Worm (Caenorhabditis elegans): Measurements from ENCODE around the gene C39B5.10.
"Not testable (repeated sequence)": the region's sequence is repeated elsewhere in the genome, so short reads cannot be mapped to it uniquely, and the experiment has no call there.

Gene C39B5.10

ce11 chrIII:2239587-2240144, at the start of gene C39B5.10:
Gene C39B5.10, minus strand, starts transcription at chrIII:2239637.
- no peak for TF ChIP-seq dao-5 (tag; optimal IDR thresholded peaks at IDR 0.05)
- no peak for TF ChIP-seq W03F9.2 (tag; optimal IDR thresholded peaks at IDR 0.05)
- no peak for TF ChIP-seq him-1 (tag; optimal IDR thresholded peaks at IDR 0.05)

ce11 chrIII:2288261-2288660, 48.8 kb upstream of the C39B5.10 start:
- no peak for TF ChIP-seq dao-5 (tag; optimal IDR thresholded peaks at IDR 0.05)
- no peak for TF ChIP-seq him-1 (tag; optimal IDR thresholded peaks at IDR 0.05)
- no peak for TF ChIP-seq W03F9.2 (tag; optimal IDR thresholded peaks at IDR 0.05)

ce11 chrIII:2283341-2283847, 44.0 kb upstream of the C39B5.10 start:
- TF ChIP-seq dao-5 (tag; optimal IDR thresholded peaks at IDR 0.05), result no peak
- TF ChIP-seq W03F9.2 (tag; optimal IDR thresholded peaks at IDR 0.05), result no peak
- TF ChIP-seq him-1 (tag; optimal IDR thresholded peaks at IDR 0.05), result no peak

ce11 chrIII:2281975-2282957, 42.8 kb upstream of the C39B5.10 start, which contains the start of gene Y54F10BM.3:
Gene Y54F10BM.3, plus strand, starts transcription at chrIII:2282025.
- TF ChIP-seq dao-5 (tag; optimal IDR thresholded peaks at IDR 0.05) (no peak), him-1 (tag; optimal IDR thresholded peaks at IDR 0.05) (no peak), W03F9.2 (tag; optimal IDR thresholded peaks at IDR 0.05) (no peak)

DNA sequence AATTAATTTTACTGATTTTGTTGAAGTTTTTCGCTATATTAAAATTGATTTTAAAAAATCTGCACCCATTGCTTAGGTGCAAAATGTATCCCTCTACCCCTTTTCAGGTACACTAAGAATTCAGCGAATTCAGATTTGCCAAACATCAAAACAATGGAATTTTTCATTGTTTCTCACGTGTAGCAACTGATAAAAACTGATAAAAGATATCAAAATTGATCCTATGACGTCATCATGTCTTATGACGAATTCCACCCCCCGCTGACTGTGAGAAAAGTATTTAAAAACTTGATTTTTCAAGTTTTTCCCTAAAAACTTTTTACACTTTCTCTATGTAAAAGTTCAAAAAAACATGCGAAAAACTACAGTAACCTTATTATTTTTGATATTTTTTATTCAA, 41.1 kb upstream of the C39B5.10 start, which contains the start of gene Y54F10BM.22:
TSS of gene Y54F10BM.22 (plus strand) at position 331 of the 400 bp plus-strand sequence.
- TF ChIP-seq him-1 (tag; optimal IDR thresholded peaks at IDR 0.05), result no peak
- TF ChIP-seq W03F9.2 (tag; optimal IDR thresholded peaks at IDR 0.05), result no peak
- no peak for TF ChIP-seq dao-5 (tag; optimal IDR thresholded peaks at IDR 0.05)

ce11 chrIII:2279457-2279856, 40.0 kb upstream of the C39B5.10 start, which contains the start of gene Y54F10BM.23:
Gene Y54F10BM.23, minus strand, starts transcription at chrIII:2279557.
- no peak for TF ChIP-seq him-1 (tag; optimal IDR thresholded peaks at IDR 0.05)
- TF ChIP-seq dao-5 (tag; optimal IDR thresholded peaks at IDR 0.05), result no peak
- TF ChIP-seq W03F9.2 (tag; optimal IDR thresholded peaks at IDR 0.05), result no peak

DNA sequence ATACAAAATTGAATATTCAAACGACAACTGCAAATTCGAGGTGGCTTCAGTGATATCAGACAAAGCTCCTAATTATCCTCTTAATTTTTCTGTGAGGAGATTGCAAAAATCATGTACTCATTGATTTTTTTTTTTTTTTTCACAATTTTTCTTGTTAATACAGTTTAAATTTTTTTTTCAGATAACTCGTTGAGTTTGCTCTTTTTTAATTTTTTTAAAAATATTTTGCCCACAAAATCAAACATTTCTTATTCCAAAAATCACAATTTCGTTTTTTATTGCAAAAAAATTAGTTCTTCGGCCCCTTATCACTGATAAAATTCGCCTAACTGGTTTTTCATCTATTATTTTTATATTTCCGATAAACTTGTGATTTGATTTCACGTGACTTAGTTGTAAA, 37.4 kb upstream of the C39B5.10 start, which contains the start of gene Y54F10BM.21:
TSS of gene Y54F10BM.21 (plus strand) at position 301 of the 400 bp plus-strand sequence.
- TF ChIP-seq him-1 (tag; optimal IDR thresholded peaks at IDR 0.05) (no peak), W03F9.2 (tag; optimal IDR thresholded peaks at IDR 0.05) (no peak)

DNA sequence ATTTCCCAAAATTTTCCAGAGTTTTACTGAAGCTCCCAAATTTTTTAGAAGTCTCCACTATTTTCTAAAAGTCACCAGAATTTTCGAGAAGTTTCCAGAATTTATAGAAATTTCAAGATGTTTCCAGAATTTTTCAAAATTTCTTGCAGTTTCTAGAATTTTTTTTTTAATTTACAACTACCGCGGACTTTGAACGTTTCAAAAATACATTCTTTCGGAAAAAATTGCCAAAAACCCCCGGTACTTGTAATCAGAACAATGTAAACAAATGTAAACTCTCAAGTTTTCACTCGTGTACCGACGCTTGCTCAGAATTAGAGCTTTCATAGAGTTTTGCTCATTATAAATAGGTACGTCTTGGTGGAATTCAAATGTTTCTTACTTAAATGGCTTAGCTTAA, 33.3 kb upstream of the C39B5.10 start, which contains the start of gene fbxa-39:
TSS of gene fbxa-39 (plus strand) at position 301 of the 400 bp plus-strand sequence.
- TF ChIP-seq him-1 (tag; optimal IDR thresholded peaks at IDR 0.05), result no peak
- no peak for TF ChIP-seq dao-5 (tag; optimal IDR thresholded peaks at IDR 0.05)
- no peak for TF ChIP-seq W03F9.2 (tag; optimal IDR thresholded peaks at IDR 0.05)

DNA sequence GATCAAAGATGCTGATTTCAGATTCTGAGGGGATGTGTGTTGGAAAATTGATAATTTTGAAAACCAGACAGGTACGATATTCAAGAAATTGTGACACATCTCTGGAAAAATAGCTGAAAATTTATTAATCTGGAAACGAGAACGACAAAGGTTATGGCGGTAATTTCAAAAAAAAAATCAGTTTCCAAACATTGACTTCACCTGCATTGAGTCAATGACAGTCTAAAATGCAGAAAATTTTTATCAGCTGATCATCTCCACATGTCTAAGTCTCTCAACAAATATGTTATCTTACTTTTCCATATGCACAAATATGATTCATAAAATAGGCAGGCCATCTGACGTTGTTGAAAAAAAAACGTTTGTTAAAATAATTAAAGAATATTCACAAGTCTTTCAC, 32.6 kb upstream of the C39B5.10 start, which contains the start of gene fbxa-48:
TSS of gene fbxa-48 (minus strand) at position 101 of the 400 bp plus-strand sequence.
- TF ChIP-seq W03F9.2 (tag; optimal IDR thresholded peaks at IDR 0.05) (no peak), him-1 (tag; optimal IDR thresholded peaks at IDR 0.05) (no peak), dao-5 (tag; optimal IDR thresholded peaks at IDR 0.05) (no peak)

DNA sequence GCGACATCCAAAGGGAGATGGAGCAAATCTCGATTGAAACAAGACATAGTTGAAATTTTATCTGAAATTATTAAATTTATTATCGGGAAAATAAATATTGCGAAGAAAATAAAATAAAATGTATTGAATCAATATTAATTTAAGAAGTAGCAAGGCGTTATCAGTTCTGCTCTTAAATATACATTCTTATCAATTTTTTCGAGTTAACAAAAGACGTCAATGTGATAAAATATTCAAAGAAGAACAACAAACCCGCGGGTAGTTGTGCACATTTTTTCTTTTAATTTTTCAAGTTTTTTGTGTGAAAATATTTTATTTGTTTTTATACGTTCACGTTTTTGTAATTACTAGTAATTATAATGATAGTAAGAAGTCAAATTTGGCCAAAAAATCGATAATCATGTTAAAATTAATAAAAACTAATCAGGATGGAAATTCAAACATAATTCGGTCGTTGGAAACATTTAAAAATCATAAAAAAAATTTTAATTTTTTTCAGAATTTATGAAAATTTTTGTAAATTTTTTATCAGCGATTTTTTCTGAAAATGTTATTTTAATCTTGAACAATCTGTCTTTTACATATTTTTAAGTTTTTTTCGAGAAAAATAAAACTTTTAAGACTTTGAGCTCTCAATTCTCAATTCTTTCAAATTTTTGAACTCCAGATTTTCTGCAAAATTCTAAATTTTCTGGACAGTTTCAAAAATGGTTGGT, 26.7 kb upstream of the C39B5.10 start, which contains the start of gene fbxa-9:
TSS of gene fbxa-9 (plus strand) at position 666 of the 716 bp plus-strand sequence.
- TF ChIP-seq dao-5 (tag; optimal IDR thresholded peaks at IDR 0.05) (no peak), W03F9.2 (tag; optimal IDR thresholded peaks at IDR 0.05) (no peak), him-1 (tag; optimal IDR thresholded peaks at IDR 0.05) (no peak)

DNA sequence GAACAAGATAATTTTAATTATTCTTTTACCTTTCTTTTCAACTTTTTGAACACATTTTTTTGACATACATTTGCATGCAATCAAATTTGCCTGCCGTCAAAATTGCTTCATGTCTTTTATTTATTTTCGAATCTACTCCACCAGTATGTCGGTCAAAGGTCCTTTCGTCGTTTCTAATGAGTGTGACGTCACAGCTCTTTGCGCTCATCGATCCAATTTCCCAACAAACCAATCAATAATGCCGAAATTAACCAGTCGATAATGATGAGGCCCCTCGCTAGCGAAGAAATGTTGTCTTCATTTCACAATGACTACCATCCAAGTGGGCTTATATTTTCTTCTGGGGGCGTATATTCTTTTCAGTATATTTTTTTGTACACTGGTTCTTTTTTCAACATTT, 23.5 kb upstream of the C39B5.10 start, which contains the start of gene Y54F10BM.6:
TSS of gene Y54F10BM.6 (plus strand) at position 301 of the 400 bp plus-strand sequence.
- TF ChIP-seq W03F9.2 (tag; optimal IDR thresholded peaks at IDR 0.05) (no peak), dao-5 (tag; optimal IDR thresholded peaks at IDR 0.05) (no peak), him-1 (tag; optimal IDR thresholded peaks at IDR 0.05) (no peak)

ce11 chrIII:2261353-2261752, 21.9 kb upstream of the C39B5.10 start, which contains the start of gene fbxa-42:
Gene fbxa-42, minus strand, starts transcription at chrIII:2261453.
- not testable (repeated sequence) for TF ChIP-seq W03F9.2, dao-5, him-1 (tag; optimal IDR thresholded peaks at IDR 0.05)

DNA sequence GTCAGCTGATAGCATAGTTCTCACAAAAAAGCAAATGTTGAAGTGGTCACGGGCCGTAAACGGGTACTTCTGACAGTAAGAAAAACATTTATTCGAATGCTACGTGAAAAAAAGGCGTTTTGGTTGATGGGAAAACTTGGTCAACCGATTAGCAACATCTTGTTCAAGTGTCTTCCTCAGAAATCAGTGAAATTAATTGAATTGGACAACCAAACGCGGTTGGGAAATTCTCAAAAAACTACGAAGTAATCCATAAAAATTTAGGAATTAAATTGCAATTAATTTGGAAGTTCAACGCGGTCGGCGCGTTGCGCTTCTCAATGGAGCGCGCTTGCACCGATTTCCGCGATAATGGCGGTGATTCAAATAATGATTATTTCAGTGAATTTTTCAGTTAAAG, 19.9 kb upstream of the C39B5.10 start:
- no peak for TF ChIP-seq dao-5 (tag; optimal IDR thresholded peaks at IDR 0.05)
- TF ChIP-seq W03F9.2 (tag; optimal IDR thresholded peaks at IDR 0.05), result no peak
- TF ChIP-seq him-1 (tag; optimal IDR thresholded peaks at IDR 0.05), result no peak

Measured in whole organism, L4/young adult.